Worm (Caenorhabditis elegans) whole organism, L1 larva: ENCODE data around the gene F26F2.4.
A peak's percentile ranks its signal among the peaks of the same experiment; 100 is the strongest.

ENCODE experiments used
- C04F5.9 ChIP-seq: sonication (generic microtip); optimal IDR thresholded peaks from 2 replicates; lab custom pipeline; 2016; ENCODE audit warnings: missing genetic modification characterization, missing compliant biosample characterization
- F16B12.6 ChIP-seq: fragments of 150-350 bp; optimal IDR thresholded peaks from 2 replicates; lab custom pipeline; 2014; ENCODE audit warnings: missing biosample characterization, missing genetic modification characterization
- ama-1 ChIP-seq: fragments of 150-350 bp; optimal IDR thresholded peaks from 2 replicates; lab custom pipeline; 2014
- blmp-1 ChIP-seq: fragments of 150-350 bp; optimal IDR thresholded peaks from 2 replicates; lab custom pipeline; 2014; ENCODE audit warnings: missing biosample characterization, missing genetic modification characterization
- ceh-63 ChIP-seq: fragments of 200-800 bp; sonication (Bioruptor generic); optimal IDR thresholded peaks from 2 replicates; lab custom pipeline; 2018; ENCODE audit warnings: mild to moderate bottlenecking, missing genetic modification characterization, missing compliant biosample characterization
- ceh-8 ChIP-seq: fragments of 200-800 bp; sonication (Bioruptor generic); optimal IDR thresholded peaks from 2 replicates; lab custom pipeline; 2018; ENCODE audit warnings: mild to moderate bottlenecking, missing genetic modification characterization, moderate library complexity, missing compliant biosample characterization
- ceh-90 ChIP-seq: sonication (generic microtip); optimal IDR thresholded peaks from 2 replicates; lab custom pipeline; 2016; ENCODE audit warnings: missing genetic modification characterization, missing compliant biosample characterization
- ces-1 ChIP-seq: fragments of 150-350 bp; optimal IDR thresholded peaks from 2 replicates; lab custom pipeline; 2014; ENCODE audit warnings: missing biosample characterization, missing genetic modification reagents, missing genetic modification characterization
- dpl-1 ChIP-seq, 3 experiments: fragments of 150-350 bp in 2 of 3; sonication (generic microtip) in 1 of 3; optimal IDR thresholded peaks; 2 replicates each; lab custom pipeline; 2014 to 2017; ENCODE audit warnings: missing biosample characterization in 3 of 3, missing genetic modification characterization in 3 of 3, missing genetic modification reagents in 3 of 3
- efl-1 ChIP-seq, 4 experiments: fragments of 150-350 bp; optimal IDR thresholded peaks in 3 of 4; peaks in 1 of 4; 1 replicate in 1 of 4; 2 replicates in 3 of 4; lab custom pipeline; 2014; ENCODE audit warnings: missing biosample characterization in 2 of 4, missing genetic modification characterization in 2 of 4, missing genetic modification reagents in 2 of 4
- egl-13 ChIP-seq: sonication (generic microtip); optimal IDR thresholded peaks from 2 replicates; lab custom pipeline; 2016; ENCODE audit warnings: missing genotype, missing genetic modification reagents, missing genetic modification characterization, missing compliant biosample characterization
- egl-27 ChIP-seq, 2 experiments: fragments of 150-350 bp in 1 of 2; sonication (generic microtip); optimal IDR thresholded peaks; 3 replicates each; lab custom pipeline; 2017 to 2018; ENCODE audit warnings: missing biosample characterization in 2 of 2, missing genetic modification characterization in 2 of 2, missing genetic modification reagents in 2 of 2
- ets-5 ChIP-seq: fragments of 200-800 bp; sonication (Bioruptor generic); IDR thresholded peaks from 2 replicates; pipeline ENCODE4 v1.3.6; 2022; ENCODE audit warnings: missing genetic modification characterization, missing compliant biosample characterization
- fkh-8 ChIP-seq: sonication (generic microtip); optimal IDR thresholded peaks from 2 replicates; lab custom pipeline; 2016; ENCODE audit warnings: mild to moderate bottlenecking, missing genetic modification characterization, missing compliant biosample characterization
- fos-1 ChIP-seq: fragments of 150-350 bp; optimal IDR thresholded peaks from 2 replicates; lab custom pipeline; 2014; ENCODE audit warnings: missing biosample characterization, missing genetic modification characterization
- grh-1 ChIP-seq: fragments of 200-800 bp; sonication (Bioruptor generic); IDR thresholded peaks from 2 replicates; pipeline ENCODE4 v1.3.6; 2022; ENCODE audit warnings: missing genetic modification reagents, missing genetic modification characterization, missing compliant biosample characterization
- hpl-2 ChIP-seq: fragments of 150-350 bp; optimal IDR thresholded peaks from 2 replicates; lab custom pipeline; 2014; ENCODE audit warnings: missing biosample characterization, missing genetic modification reagents, missing genetic modification characterization
- irx-1 ChIP-seq: sonication (generic microtip); optimal IDR thresholded peaks from 2 replicates; lab custom pipeline; 2016; ENCODE audit warnings: missing genetic modification characterization, missing compliant biosample characterization
- lin-35 ChIP-seq, 2 experiments: fragments of 150-350 bp; optimal IDR thresholded peaks; 2 replicates each; lab custom pipeline; 2014; ENCODE audit warnings: missing biosample characterization in 2 of 2, missing genetic modification characterization in 2 of 2, missing genetic modification reagents in 2 of 2
- lin-39 ChIP-seq: fragments of 150-350 bp; optimal IDR thresholded peaks from 2 replicates; lab custom pipeline; 2014; ENCODE audit warnings: missing biosample characterization, missing genetic modification reagents, missing genetic modification characterization
- lir-3 ChIP-seq: sonication (generic microtip); optimal IDR thresholded peaks from 2 replicates; lab custom pipeline; 2016; ENCODE audit warnings: mild to moderate bottlenecking, missing genetic modification characterization, moderate library complexity, missing compliant biosample characterization; ENCODE audit not compliant: poor library complexity
- lsy-2 ChIP-seq, 2 experiments: fragments of 150-350 bp; optimal IDR thresholded peaks; 2 replicates each; lab custom pipeline; 2014; ENCODE audit warnings: missing biosample characterization in 2 of 2, missing genetic modification characterization in 2 of 2
- mdl-1 ChIP-seq, 2 experiments: fragments of 150-350 bp; optimal IDR thresholded peaks; 2 replicates each; lab custom pipeline; 2014 to 2017; ENCODE audit warnings: missing biosample characterization in 2 of 2, missing genetic modification characterization in 2 of 2, inconsistent platforms in 1 of 2
- nhr-19 ChIP-seq: fragments of 200-800 bp; sonication (Bioruptor generic); conservative IDR thresholded peaks from 2 replicates; pipeline ENCODE4 v1.3.6; 2022; ENCODE audit warnings: missing genetic modification characterization, missing compliant biosample characterization
- nhr-237 ChIP-seq: fragments of 150-350 bp; optimal IDR thresholded peaks from 2 replicates; lab custom pipeline; 2014; ENCODE audit warnings: missing biosample characterization, missing genetic modification characterization
- nhr-71 ChIP-seq: sonication (generic microtip); optimal IDR thresholded peaks from 2 replicates; lab custom pipeline; 2016; ENCODE audit warnings: mild to moderate bottlenecking, missing genetic modification characterization, moderate library complexity, missing compliant biosample characterization
- nhr-76 ChIP-seq: sonication (generic microtip); optimal IDR thresholded peaks from 2 replicates; lab custom pipeline; 2017; ENCODE audit warnings: missing biosample characterization, missing genetic modification characterization
- nhr-84 ChIP-seq: sonication (generic microtip); optimal IDR thresholded peaks from 2 replicates; lab custom pipeline; 2017; ENCODE audit warnings: missing biosample characterization, missing genetic modification characterization
- nhr-85 ChIP-seq: sonication (generic microtip); peaks from one replicate; lab custom pipeline; 2016; ENCODE audit warnings: missing genetic modification characterization, inconsistent platforms, missing compliant biosample characterization
- nhr-90 ChIP-seq: sonication (generic microtip); optimal IDR thresholded peaks from 2 replicates; lab custom pipeline; 2016; ENCODE audit warnings: mild to moderate bottlenecking, missing genetic modification characterization, missing compliant biosample characterization; ENCODE audit not compliant: poor library complexity
- pax-3 ChIP-seq: fragments of 200-800 bp; sonication (Bioruptor generic); optimal IDR thresholded peaks from 2 replicates; lab custom pipeline; 2018; ENCODE audit warnings: mild to moderate bottlenecking, missing genetic modification characterization, moderate library complexity, missing compliant biosample characterization
- pqm-1 ChIP-seq: sonication (generic microtip); optimal IDR thresholded peaks from 3 replicates; lab custom pipeline; 2017; ENCODE audit warnings: missing biosample characterization, missing genetic modification characterization
- rnt-1 ChIP-seq: sonication (generic microtip); optimal IDR thresholded peaks from 2 replicates; lab custom pipeline; 2016; ENCODE audit warnings: mild to moderate bottlenecking, missing genetic modification characterization, moderate library complexity, missing compliant biosample characterization
- snpc-4 ChIP-seq: fragments of 150-350 bp; optimal IDR thresholded peaks from 2 replicates; lab custom pipeline; 2014; ENCODE audit warnings: missing biosample characterization, missing genetic modification characterization
- snu-23 ChIP-seq: sonication (generic microtip); optimal IDR thresholded peaks from 2 replicates; lab custom pipeline; 2016; ENCODE audit warnings: missing genetic modification characterization, missing compliant biosample characterization
- sup-37 ChIP-seq: fragments of 200-800 bp; sonication (Bioruptor generic); optimal IDR thresholded peaks from 2 replicates; lab custom pipeline; 2018; ENCODE audit warnings: mild to moderate bottlenecking, missing genetic modification characterization, missing compliant biosample characterization
- swsn-7 ChIP-seq: sonication (generic microtip); optimal IDR thresholded peaks from 2 replicates; lab custom pipeline; 2016; ENCODE audit warnings: missing genetic modification characterization, missing compliant biosample characterization
- unc-30 ChIP-seq: sonication (generic microtip); optimal IDR thresholded peaks from 2 replicates; lab custom pipeline; 2017; ENCODE audit warnings: missing biosample characterization, missing genetic modification characterization
- vab-15 ChIP-seq: sonication (generic microtip); optimal IDR thresholded peaks from 2 replicates; lab custom pipeline; 2017; ENCODE audit warnings: missing genotype, mild to moderate bottlenecking, missing genetic modification characterization, missing compliant biosample characterization
- xbp-1 ChIP-seq: sonication (generic microtip); optimal IDR thresholded peaks from 2 replicates; lab custom pipeline; 2016; ENCODE audit warnings: missing genetic modification characterization, missing compliant biosample characterization
- zip-4 ChIP-seq: fragments of 200-800 bp; sonication (Bioruptor generic); optimal IDR thresholded peaks from 2 replicates; lab custom pipeline; 2018; ENCODE audit warnings: mild to moderate bottlenecking, missing genetic modification characterization, moderate library complexity, missing compliant biosample characterization
- ztf-11 ChIP-seq, 2 experiments: sonication (generic microtip); optimal IDR thresholded peaks; 2 replicates each; lab custom pipeline; 2016 to 2017; ENCODE audit warnings: missing genetic modification characterization in 2 of 2, missing biosample characterization in 1 of 2, missing compliant biosample characterization in 1 of 2
- ztf-4 ChIP-seq: fragments of 150-350 bp; optimal IDR thresholded peaks from 2 replicates; lab custom pipeline; 2014; ENCODE audit warnings: missing biosample characterization, missing genetic modification characterization

Gene F26F2.4

ce11 chrV:20580511-20581040 lies 11.5 kb downstream of the F26F2.4 start, which contains the start of gene F26F2.7 (continued):
- TF ChIP-seq unc-30 = no peak
- TF ChIP-seq egl-13 (tag; lab: Kevin White, UChicago) = peak; percentile 80
- peak; percentile 30 for TF ChIP-seq sup-37 (GFP tag; lab: Kevin White, UChicago)
- no peak for TF ChIP-seq ama-1
- TF ChIP-seq ces-1 (GFP tag; lab: Kevin White, UChicago) = no peak
- TF ChIP-seq nhr-85 = peak; percentile 87
- TF ChIP-seq blmp-1 (tag; lab: Kevin White, UChicago) = peak; percentile 11
- no peak for TF ChIP-seq pqm-1 (tag; lab: Kevin White, UChicago)
- TF ChIP-seq ceh-8 (GFP tag; lab: Kevin White, UChicago) = peak; percentile 30
- TF ChIP-seq swsn-7 (tag; lab: Kevin White, UChicago) = peak; percentile 90
- no peak for TF ChIP-seq rnt-1
- TF ChIP-seq grh-1 (GFP tag; lab: Robert Waterston, UW) = peak; percentile 66; the same call in 1 of the 2 replicates
- TF ChIP-seq fkh-8 (tag; lab: Kevin White, UChicago) = peak; percentile 87
- TF ChIP-seq lin-39 = peak; percentile 80
- no peak for TF ChIP-seq nhr-84 (tag; lab: Kevin White, UChicago)
- peak; percentile 83 for TF ChIP-seq nhr-19 (GFP tag; lab: Robert Waterston, UW)
- TF ChIP-seq nhr-76 (tag; lab: Kevin White, UChicago) = no peak
- peak; percentile 89 for TF ChIP-seq xbp-1 (tag; lab: Kevin White, UChicago)
- peak; percentile 88 for TF ChIP-seq irx-1
- TF ChIP-seq mdl-1 (tag; optimal IDR thresholded peaks at IDR 0.05; lab: Kevin White, UChicago) = peak in 1 of 2 experiments; percentile 88
- TF ChIP-seq vab-15 (tag; lab: Kevin White, UChicago) = no peak
- peak; percentile 65 for TF ChIP-seq pax-3 (tag; lab: Kevin White, UChicago)
- no peak for TF ChIP-seq nhr-237 (tag; lab: Kevin White, UChicago)
- peak; percentile 93 for TF ChIP-seq nhr-71 (tag; lab: Kevin White, UChicago)
- no peak for TF ChIP-seq ets-5 (GFP tag; lab: Robert Waterston, UW)
- peak; percentile 64 to 73 for TF ChIP-seq efl-1 (optimal IDR thresholded peaks at IDR 0.05; lab: Kevin White, UChicago)
- TF ChIP-seq efl-1 (GFP tag; optimal IDR thresholded peaks at IDR 0.05 in 1 of 2; lab: Kevin White, UChicago) = peak; percentile 75 to 96
- peak in 1 of 2 experiments; percentile 67 for TF ChIP-seq ztf-11 (tag; optimal IDR thresholded peaks at IDR 0.05; lab: Kevin White, UChicago)
- TF ChIP-seq nhr-90 (tag; lab: Kevin White, UChicago) = peak; percentile 90
- peak; percentile 89 to 91 for TF ChIP-seq lsy-2 (tag; optimal IDR thresholded peaks at IDR 0.05; lab: Kevin White, UChicago)
- TF ChIP-seq lin-35 (GFP tag; optimal IDR thresholded peaks at IDR 0.05; lab: Kevin White, UChicago) = peak; percentile 76 to 84
- peak; percentile 90 for TF ChIP-seq snu-23
- TF ChIP-seq ceh-90 = no peak
- TF ChIP-seq zip-4 (GFP tag; lab: Kevin White, UChicago) = peak; percentile 72
- no peak for TF ChIP-seq egl-27 (tag; optimal IDR thresholded peaks at IDR 0.05; lab: Kevin White, UChicago)
- peak; percentile 53 for TF ChIP-seq F16B12.6 (tag; lab: Kevin White, UChicago)
- TF ChIP-seq lir-3 (tag; lab: Kevin White, UChicago) = no peak
- TF ChIP-seq ceh-63 (GFP tag; lab: Kevin White, UChicago) = no peak
- TF ChIP-seq ztf-4 (tag; lab: Kevin White, UChicago) = no peak
- no peak for TF ChIP-seq hpl-2 (GFP tag; lab: Kevin White, UChicago)
- TF ChIP-seq snpc-4 (tag; lab: Kevin White, UChicago) = peak; percentile 81
- TF ChIP-seq fos-1 (tag; lab: Kevin White, UChicago) = peak; percentile 28
- TF ChIP-seq C04F5.9 = peak; percentile 64
- TF ChIP-seq dpl-1 (GFP tag; optimal IDR thresholded peaks at IDR 0.05; lab: Kevin White, UChicago) = peak; percentile 65 to 81 (median 79)
